Fruit fly (Drosophila melanogaster) whole organism, embryonic: ENCODE results near the gene CG5966.
A peak's percentile ranks its signal among the peaks of the same experiment; 100 is the strongest.

Experiments
- CG11085 ChIP-seq: fragments of 200-800 bp; sonication (Bioruptor generic); IDR thresholded peaks from 2 replicates; pipeline ENCODE4 v1.3.6; 2022; ENCODE audit warnings: missing biosample characterization, missing genetic modification characterization
- CG13624 ChIP-seq: fragments of 200-800 bp; sonication (Bioruptor generic); optimal IDR thresholded peaks from 2 replicates; lab custom pipeline; 2016; ENCODE audit warnings: missing biosample characterization, missing genetic modification characterization
- CG34376 ChIP-seq: fragments of 200-800 bp; sonication (Bioruptor generic); optimal IDR thresholded peaks from 2 replicates; lab custom pipeline; 2018; ENCODE audit warnings: missing biosample characterization, mild to moderate bottlenecking, missing genetic modification characterization
- PHDP ChIP-seq: fragments of 200-800 bp; sonication (Bioruptor generic); optimal IDR thresholded peaks from 3 replicates; lab custom pipeline; 2018; ENCODE audit warnings: missing biosample characterization, mild to moderate bottlenecking, missing genetic modification characterization, moderate library complexity
- danr ChIP-seq: fragments of 200-800 bp; sonication (Bioruptor generic); IDR thresholded peaks from 2 replicates; pipeline ENCODE4 v1.3.6; 2022; ENCODE audit warnings: missing biosample characterization, missing genetic modification characterization
- pros ChIP-seq: fragments of 200-800 bp; sonication (Bioruptor generic); optimal IDR thresholded peaks from 3 replicates; lab custom pipeline; 2019; ENCODE audit warnings: missing biosample characterization, mild to moderate bottlenecking, missing genetic modification characterization, moderate library complexity
- pzg ChIP-seq: fragments of 200-800 bp; sonication (Bioruptor generic); optimal IDR thresholded peaks from 3 replicates; lab custom pipeline; 2018; ENCODE audit warnings: missing biosample characterization, mild to moderate bottlenecking, missing genetic modification characterization, moderate library complexity
- sens ChIP-seq: fragments of 200-800 bp; sonication (Bioruptor generic); peaks from one replicate; lab custom pipeline; 2016; ENCODE audit warnings: missing biosample characterization, missing genetic modification characterization
- trh ChIP-seq: fragments of 200-800 bp; sonication (Bioruptor generic); optimal IDR thresholded peaks from 2 replicates; lab custom pipeline; 2016; ENCODE audit warnings: missing biosample characterization, missing genetic modification characterization

DNA sequence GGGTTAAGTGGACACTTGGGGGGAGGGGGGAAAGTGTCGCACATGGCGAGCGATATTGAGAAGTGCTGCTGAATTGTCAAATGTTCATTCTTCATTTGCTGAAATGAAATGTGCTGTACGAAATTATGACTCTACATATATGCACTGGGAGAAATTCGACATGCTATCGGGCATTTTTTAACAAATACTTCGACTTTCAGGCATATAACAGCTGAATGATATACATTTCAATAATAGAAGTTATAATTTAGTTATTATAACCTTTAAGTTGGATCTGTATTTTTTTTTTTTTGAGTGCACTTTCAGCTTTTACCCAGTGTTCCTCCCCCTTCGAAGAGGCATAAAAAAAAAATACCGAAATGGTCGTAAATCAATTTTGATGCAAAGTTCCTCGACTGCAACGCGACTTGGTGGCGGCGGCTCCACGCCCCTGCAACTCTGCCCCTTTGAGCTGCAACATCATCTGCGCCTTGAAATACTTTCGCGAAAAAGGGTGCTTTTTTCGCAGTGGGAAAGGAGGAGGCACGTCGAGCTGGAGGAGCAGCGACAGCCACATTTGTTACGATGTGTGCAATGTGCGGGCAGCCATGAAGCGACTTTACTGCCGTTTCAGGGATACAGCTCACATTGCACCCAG, 15.1 kb upstream of the CG5966 start:
- TF ChIP-seq pros (GFP tag; lab: Kevin White, UChicago) (no peak), PHDP (tag; lab: Kevin White, UChicago) (peak; percentile 17), sens (GFP tag; lab: Kevin White, UChicago) (peak; percentile 28), trh (GFP tag; lab: Kevin White, UChicago) (no peak), CG11085 (no peak), pzg (GFP tag; lab: Kevin White, UChicago) (no peak), CG13624 (GFP tag; lab: Kevin White, UChicago) (no peak), CG34376 (GFP tag; lab: Kevin White, UChicago) (no peak), danr (no peak)
